Fruit fly (Drosophila melanogaster) whole organism, embryonic: ENCODE measurements around the gene Taf10.

Experiments
- ATbp ChIP-seq: fragments of 200-800 bp; sonication (Bioruptor generic); optimal IDR thresholded peaks from 2 replicates; lab custom pipeline; 2017; ENCODE audit warnings: missing biosample characterization, mild to moderate bottlenecking, missing genetic modification characterization, missing genetic modification reagents
- Ada2b ChIP-seq: fragments of 200-800 bp; sonication (Bioruptor generic); IDR thresholded peaks from 2 replicates; pipeline ENCODE4 v1.3.6; 2022; ENCODE audit warnings: missing biosample characterization, missing genetic modification characterization
- Atf-2 ChIP-seq: fragments of 200-800 bp; sonication (Bioruptor generic); optimal IDR thresholded peaks from 2 replicates; lab custom pipeline; 2016; ENCODE audit warnings: missing biosample characterization, missing genetic modification characterization
- CG10147 ChIP-seq: fragments of 200-800 bp; sonication (Bioruptor generic); optimal IDR thresholded peaks from 2 replicates; lab custom pipeline; 2019; ENCODE audit warnings: missing biosample characterization, mild to moderate bottlenecking, missing genetic modification characterization, moderate library complexity
- CG10274 ChIP-seq: fragments of 200-800 bp; sonication (Bioruptor generic); optimal IDR thresholded peaks from 3 replicates; lab custom pipeline; 2017; ENCODE audit warnings: missing biosample characterization, mild to moderate bottlenecking, missing genetic modification characterization
- CG10321 ChIP-seq: fragments of 200-800 bp; sonication (Bioruptor generic); IDR thresholded peaks from 2 replicates; pipeline ENCODE4 v1.3.6; 2022; ENCODE audit warnings: missing biosample characterization, missing genetic modification characterization
- CG10462 ChIP-seq: fragments of 200-800 bp; sonication (Bioruptor generic); optimal IDR thresholded peaks from 2 replicates; lab custom pipeline; 2016; ENCODE audit warnings: missing biosample characterization, missing genetic modification characterization
- CG12236 ChIP-seq: fragments of 200-800 bp; sonication (Bioruptor generic); optimal IDR thresholded peaks from 2 replicates; lab custom pipeline; 2016; ENCODE audit warnings: missing biosample characterization, missing genetic modification characterization
- CG13424 ChIP-seq: fragments of 200-800 bp; sonication (Bioruptor generic); optimal IDR thresholded peaks from 2 replicates; lab custom pipeline; 2019; ENCODE audit warnings: missing biosample characterization, mild to moderate bottlenecking, missing genetic modification characterization, moderate library complexity
- CG14667 ChIP-seq: fragments of 200-800 bp; sonication (Bioruptor generic); IDR thresholded peaks from 2 replicates; pipeline ENCODE4 v1.3.6; 2022; ENCODE audit warnings: missing biosample characterization, missing genetic modification characterization
- CG1603 ChIP-seq: fragments of 200-800 bp; sonication (Bioruptor generic); optimal IDR thresholded peaks from 2 replicates; lab custom pipeline; 2019; ENCODE audit warnings: missing biosample characterization, mild to moderate bottlenecking, missing genetic modification characterization, moderate library complexity
- CG17359 ChIP-seq: fragments of 200-800 bp; sonication (Bioruptor generic); optimal IDR thresholded peaks from 3 replicates; lab custom pipeline; 2018; ENCODE audit warnings: missing biosample characterization, mild to moderate bottlenecking, missing genetic modification characterization, moderate library complexity
- CG17829 ChIP-seq: fragments of 200-800 bp; optimal IDR thresholded peaks from 2 replicates; lab custom pipeline; 2019; ENCODE audit warnings: missing biosample characterization, mild to moderate bottlenecking, missing genetic modification characterization, moderate library complexity
- CG18619 ChIP-seq: fragments of 200-800 bp; sonication (Bioruptor generic); optimal IDR thresholded peaks from 3 replicates; lab custom pipeline; 2017; ENCODE audit warnings: missing biosample characterization, mild to moderate bottlenecking, missing genetic modification characterization
- CG2120 ChIP-seq: fragments of 200-800 bp; sonication (Bioruptor generic); optimal IDR thresholded peaks from 3 replicates; lab custom pipeline; 2016; ENCODE audit warnings: missing biosample characterization, missing genetic modification characterization
- CG32767 ChIP-seq: fragments of 200-800 bp; sonication (Bioruptor generic); IDR thresholded peaks from 2 replicates; pipeline ENCODE4 v1.3.6; 2022; ENCODE audit warnings: missing biosample characterization, missing genetic modification characterization
- CG4854 ChIP-seq: fragments of 200-800 bp; sonication (Bioruptor generic); optimal IDR thresholded peaks from 2 replicates; lab custom pipeline; 2016; ENCODE audit warnings: missing biosample characterization, missing genetic modification characterization, inconsistent platforms
- CG5245 ChIP-seq: fragments of 200-800 bp; sonication (Bioruptor generic); optimal IDR thresholded peaks from 3 replicates; lab custom pipeline; 2016; ENCODE audit warnings: missing biosample characterization, missing genetic modification characterization
- CG9797 ChIP-seq: fragments of 200-800 bp; sonication (Bioruptor generic); optimal IDR thresholded peaks from 3 replicates; lab custom pipeline; 2018; ENCODE audit warnings: missing biosample characterization, mild to moderate bottlenecking, missing genetic modification characterization
- D19B ChIP-seq: fragments of 200-800 bp; sonication (Bioruptor generic); optimal IDR thresholded peaks from 2 replicates; lab custom pipeline; 2017; ENCODE audit warnings: missing biosample characterization, mild to moderate bottlenecking, missing genetic modification characterization
- Dfd ChIP-seq, 2 experiments: fragments of >200 bp; optimal IDR thresholded peaks; 2 replicates each; lab custom pipeline; 2017; ENCODE audit warnings: missing biosample characterization in 2 of 2, missing genetic modification characterization in 2 of 2
- Eip74EF ChIP-seq, 2 experiments: fragments of 200-800 bp in 1 of 2; fragments of >200 bp in 1 of 2; sonication (Bioruptor generic) in 1 of 2; optimal IDR thresholded peaks; 2 replicates each; lab custom pipeline; 2017 to 2019; ENCODE audit warnings: missing biosample characterization in 2 of 2, missing genetic modification characterization in 2 of 2, mild to moderate bottlenecking in 1 of 2, moderate library complexity in 1 of 2
- Ets65A ChIP-seq: fragments of 200-800 bp; sonication (Bioruptor generic); peaks from one replicate; lab custom pipeline; 2016; ENCODE audit warnings: missing biosample characterization, missing genetic modification characterization
- Fer3 ChIP-seq: fragments of 200-800 bp; sonication (Bioruptor generic); optimal IDR thresholded peaks from 2 replicates; lab custom pipeline; 2018; ENCODE audit warnings: missing biosample characterization, mild to moderate bottlenecking, missing genetic modification characterization, moderate library complexity
- H2.0 ChIP-seq: fragments of 200-800 bp; sonication (Bioruptor generic); IDR thresholded peaks from 2 replicates; pipeline ENCODE4 v1.3.6; 2022; ENCODE audit warnings: missing biosample characterization, missing genetic modification characterization
- Hr51 ChIP-seq, 2 experiments: fragments of 200-800 bp; sonication (Bioruptor generic); optimal IDR thresholded peaks; 2 replicates in 1 of 2; 3 replicates in 1 of 2; lab custom pipeline; 2016 to 2018; ENCODE audit warnings: missing biosample characterization in 2 of 2, missing genetic modification characterization in 2 of 2, mild to moderate bottlenecking in 1 of 2, moderate library complexity in 1 of 2
- Lim3 ChIP-seq: fragments of 200-800 bp; sonication (Bioruptor generic); IDR thresholded peaks from 2 replicates; pipeline ENCODE4 v1.3.6; 2022; ENCODE audit warnings: missing biosample characterization, missing genetic modification characterization
- NK7.1 ChIP-seq: fragments of 200-800 bp; sonication (Bioruptor generic); optimal IDR thresholded peaks from 3 replicates; lab custom pipeline; 2016; ENCODE audit warnings: missing biosample characterization, missing genetic modification characterization
- Neu2 ChIP-seq: fragments of 200-800 bp; sonication (Bioruptor generic); optimal IDR thresholded peaks from 3 replicates; lab custom pipeline; 2016; ENCODE audit warnings: missing biosample characterization, missing genetic modification characterization, borderline replicate concordance
- Sry-δ ChIP-seq: fragments of 200-800 bp; sonication (Bioruptor generic); optimal IDR thresholded peaks from 2 replicates; lab custom pipeline; 2016; ENCODE audit warnings: missing biosample characterization, missing genetic modification characterization
- Taf1 ChIP-seq: fragments of 200-800 bp; sonication (Bioruptor generic); IDR thresholded peaks from 2 replicates; pipeline ENCODE4 v1.3.6; 2022; ENCODE audit warnings: missing biosample characterization, missing genetic modification characterization
- Usf ChIP-seq: fragments of 200-800 bp; sonication (Bioruptor generic); optimal IDR thresholded peaks from 2 replicates; lab custom pipeline; 2017; ENCODE audit warnings: missing genotype, missing biosample characterization, missing genetic modification characterization
- Xrp1 ChIP-seq: fragments of 200-800 bp; sonication (Bioruptor generic); IDR thresholded peaks from 2 replicates; pipeline ENCODE4 v1.3.6; 2022; ENCODE audit warnings: missing biosample characterization, missing genetic modification characterization
- al ChIP-seq: fragments of 200-800 bp; sonication (Bioruptor generic); IDR thresholded peaks from 2 replicates; pipeline ENCODE4 v1.3.6; 2022; ENCODE audit warnings: missing biosample characterization, missing genetic modification characterization
- cad ChIP-seq: fragments of >200 bp; optimal IDR thresholded peaks from 2 replicates; lab custom pipeline; 2017; ENCODE audit warnings: missing biosample characterization, missing genetic modification characterization
- cato ChIP-seq: fragments of 200-800 bp; sonication (Bioruptor generic); optimal IDR thresholded peaks from 2 replicates; lab custom pipeline; 2016; ENCODE audit warnings: missing biosample characterization, missing genetic modification characterization, borderline replicate concordance
- croc ChIP-seq: fragments of 200-800 bp; sonication (Bioruptor generic); conservative IDR thresholded peaks from 3 replicates; pipeline ENCODE4 v1.3.6; 2022; ENCODE audit warnings: missing biosample characterization, missing genetic modification characterization
- disco-r ChIP-seq: fragments of 200-800 bp; sonication (Bioruptor generic); optimal IDR thresholded peaks from 2 replicates; lab custom pipeline; 2016; ENCODE audit warnings: missing biosample characterization, missing genetic modification characterization
- dmrt11E ChIP-seq: fragments of 200-800 bp; sonication (Bioruptor generic); optimal IDR thresholded peaks from 3 replicates; lab custom pipeline; 2018; ENCODE audit warnings: missing biosample characterization, mild to moderate bottlenecking, missing genetic modification characterization, moderate library complexity
- en ChIP-seq: fragments of 200-800 bp; sonication (Bioruptor generic); optimal IDR thresholded peaks from 2 replicates; lab custom pipeline; 2016; ENCODE audit warnings: missing biosample characterization, missing genetic modification characterization
- eyg ChIP-seq: fragments of 200-800 bp; sonication (Bioruptor generic); optimal IDR thresholded peaks from 3 replicates; lab custom pipeline; 2016; ENCODE audit warnings: missing biosample characterization, missing genetic modification characterization
- ftz-f1 ChIP-seq: fragments of 200-800 bp; sonication (Bioruptor generic); optimal IDR thresholded peaks from 2 replicates; lab custom pipeline; 2016; ENCODE audit warnings: missing biosample characterization, missing genetic modification characterization
- gsb-n ChIP-seq: fragments of 200-800 bp; sonication (Bioruptor generic); optimal IDR thresholded peaks from 3 replicates; lab custom pipeline; 2018; ENCODE audit warnings: missing biosample characterization, mild to moderate bottlenecking, missing genetic modification characterization
- hkb ChIP-seq, 2 experiments: fragments of 200-800 bp in 1 of 2; fragments of >200 bp in 1 of 2; sonication (Bioruptor generic) in 1 of 2; IDR thresholded peaks in 1 of 2; optimal IDR thresholded peaks in 1 of 2; 2 replicates each; pipeline versions ENCODE4 v1.3.6 to Lab custom; 2017 to 2022; ENCODE audit warnings: missing biosample characterization in 1 of 2, missing genetic modification characterization in 1 of 2
- luna ChIP-seq: fragments of 200-800 bp; sonication (Bioruptor generic); optimal IDR thresholded peaks from 2 replicates; lab custom pipeline; 2016; ENCODE audit warnings: missing biosample characterization, missing genetic modification characterization
- nerfin-2 ChIP-seq: fragments of 200-800 bp; sonication (Bioruptor generic); IDR thresholded peaks from 2 replicates; pipeline ENCODE4 v1.3.6; 2022; ENCODE audit warnings: missing biosample characterization, missing genetic modification characterization; ENCODE audit not compliant: partially characterized antibody
- nmo ChIP-seq: fragments of 200-800 bp; sonication (Bioruptor generic); optimal IDR thresholded peaks from 2 replicates; lab custom pipeline; 2018; ENCODE audit warnings: missing biosample characterization, mild to moderate bottlenecking, missing genetic modification characterization, moderate library complexity
- peb ChIP-seq: fragments of 200-800 bp; sonication (Bioruptor generic); IDR thresholded peaks from 2 replicates; pipeline ENCODE4 v1.3.6; 2022; ENCODE audit warnings: missing biosample characterization, missing genetic modification characterization
- so ChIP-seq: fragments of 200-800 bp; sonication (Bioruptor generic); IDR thresholded peaks from 3 replicates; pipeline ENCODE4 v1.3.6; 2022; ENCODE audit warnings: missing biosample characterization, missing genetic modification characterization
- sob ChIP-seq: fragments of 200-800 bp; sonication (Bioruptor generic); IDR thresholded peaks from 2 replicates; pipeline ENCODE4 v1.3.6; 2022; ENCODE audit warnings: missing biosample characterization, missing genetic modification characterization
- tna ChIP-seq: fragments of 200-800 bp; sonication (Bioruptor generic); IDR thresholded peaks from 2 replicates; pipeline ENCODE4 v1.3.6; 2022; ENCODE audit warnings: missing biosample characterization, missing genetic modification characterization; ENCODE audit not compliant: partially characterized antibody
- ttk ChIP-seq: fragments of 200-800 bp; sonication (Bioruptor generic); IDR thresholded peaks from 2 replicates; pipeline ENCODE4 v2.1.2; 2022; ENCODE audit warnings: missing biosample characterization, missing genetic modification characterization

The Taf10 gene

DNA sequence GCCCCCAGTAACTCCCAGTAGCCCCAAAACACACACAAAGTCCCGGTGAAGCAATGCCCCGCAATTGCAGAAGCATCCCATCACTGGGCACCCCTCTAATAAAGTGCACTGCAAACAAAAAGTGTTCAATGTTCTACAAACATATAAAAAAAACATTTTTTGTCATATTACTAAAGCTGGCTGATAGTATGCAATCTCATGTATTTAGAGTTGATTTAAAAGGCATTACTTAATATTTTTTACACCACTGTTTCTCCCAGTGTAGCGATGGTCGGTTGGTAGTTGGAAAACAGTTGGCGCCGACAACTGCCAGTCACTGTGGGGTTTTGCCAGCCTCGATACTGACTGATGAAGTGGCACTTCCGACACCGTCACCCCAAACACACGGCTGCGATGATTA lies 47.3 kb upstream of the Taf10 start (continued):
- TF ChIP-seq CG9797 (no peak), CG14667 (GFP tag; lab: Robert Waterston, UW) (no peak), sob (GFP tag; lab: Robert Waterston, UW) (no peak), nerfin-2 (no peak), Hr51 (GFP tag; optimal IDR thresholded peaks at IDR 0.05; lab: Kevin White, UChicago) (peak in 1 of 2 experiments; percentile 41), CG13424 (tag; lab: Kevin White, UChicago) (peak; percentile 30), Ets65A (no peak), CG10321 (GFP tag; lab: Robert Waterston, UW) (no peak), CG10274 (GFP tag; lab: Kevin White, UChicago) (no peak), NK7.1 (GFP tag; lab: Kevin White, UChicago) (no peak), CG10147 (GFP tag; lab: Kevin White, UChicago) (no peak), gsb-n (tag; lab: Kevin White, UChicago) (no peak), CG18619 (GFP tag; lab: Kevin White, UChicago) (no peak), CG17359 (tag; lab: Kevin White, UChicago) (no peak), Usf (GFP tag; lab: Kevin White, UChicago) (no peak), CG4854 (GFP tag; lab: Kevin White, UChicago) (no peak), disco-r (GFP tag; lab: Kevin White, UChicago) (no peak), tna (GFP tag; lab: Robert Waterston, UW) (no peak), CG32767 (no peak), ftz-f1 (GFP tag; lab: Kevin White, UChicago) (no peak), CG17829 (tag; lab: Kevin White, UChicago) (no peak), Dfd (GFP tag; optimal IDR thresholded peaks at IDR 0.05; lab: Kevin White, UChicago) (no peak), Neu2 (GFP tag; lab: Kevin White, UChicago) (no peak), Ada2b (GFP tag; lab: Robert Waterston, UW) (peak; percentile 33; the same call in 1 of the 2 replicates), nmo (GFP tag; lab: Kevin White, UChicago) (no peak), al (GFP tag; lab: Robert Waterston, UW) (no peak), H2.0 (GFP tag; lab: Robert Waterston, UW) (no peak), Taf1 (GFP tag; lab: Robert Waterston, UW) (no peak), CG2120 (GFP tag; lab: Kevin White, UChicago) (peak; percentile 60), Eip74EF (GFP tag; optimal IDR thresholded peaks at IDR 0.05; lab: Kevin White, UChicago) (no peak), dmrt11E (tag; lab: Kevin White, UChicago) (no peak), Fer3 (tag; lab: Kevin White, UChicago) (no peak), cad (no peak), croc (no peak), Atf-2 (GFP tag; lab: Kevin White, UChicago) (no peak), so (GFP tag; lab: Robert Waterston, UW) (no peak), luna (GFP tag; lab: Kevin White, UChicago) (no peak), en (GFP tag; lab: Kevin White, UChicago) (no peak), D19B (GFP tag; lab: Kevin White, UChicago) (no peak), CG10462 (GFP tag; lab: Kevin White, UChicago) (no peak), CG12236 (no peak), Sry-δ (GFP tag; lab: Kevin White, UChicago) (no peak), hkb (optimal IDR thresholded peaks at IDR 0.05; lab: Kevin White, UChicago) (no peak), hkb (GFP tag; IDR thresholded peaks at IDR 0.05; lab: Robert Waterston, UW) (no peak), CG1603 (tag; lab: Kevin White, UChicago) (peak; percentile 33), peb (GFP tag; lab: Robert Waterston, UW) (no peak), ATbp (GFP tag; lab: Kevin White, UChicago) (no peak), cato (GFP tag; lab: Kevin White, UChicago) (no peak), ttk (GFP tag; lab: Robert Waterston, UW) (no peak), CG5245 (GFP tag; lab: Kevin White, UChicago) (no peak), Lim3 (GFP tag; lab: Robert Waterston, UW) (no peak), Xrp1 (GFP tag; lab: Robert Waterston, UW) (no peak; the same call in 1 of the 2 replicates), eyg (GFP tag; lab: Kevin White, UChicago) (no peak)
